Worm (Caenorhabditis elegans) whole organism, young adult: ENCODE measurements around the gene C25H3.15.

Experiments
- B0019.2 ChIP-seq: fragments of 200-800 bp; sonication (Bioruptor generic); conservative IDR thresholded peaks from 2 replicates; pipeline ENCODE4 v1.3.6; 2022; ENCODE audit warnings: missing genetic modification reagents, missing genetic modification characterization, missing compliant biosample characterization
- B0261.1 ChIP-seq: sonication (generic microtip); optimal IDR thresholded peaks from 2 replicates; lab custom pipeline; 2016; ENCODE audit warnings: mild to moderate bottlenecking, missing genetic modification characterization, moderate library complexity, missing compliant biosample characterization
- C17E4.6 ChIP-seq: fragments of 200-800 bp; sonication (Bioruptor generic); IDR thresholded peaks from 2 replicates; pipeline ENCODE4 v1.3.6; 2022; ENCODE audit warnings: missing genetic modification reagents, missing genetic modification characterization, missing compliant biosample characterization
- F10E7.11 ChIP-seq: sonication (generic microtip); optimal IDR thresholded peaks from 2 replicates; lab custom pipeline; 2017; ENCODE audit warnings: mild to moderate bottlenecking, missing genetic modification characterization, moderate library complexity, missing compliant biosample characterization
- F23B12.7 ChIP-seq: sonication (generic microtip); optimal IDR thresholded peaks from 2 replicates; lab custom pipeline; 2017; ENCODE audit warnings: missing genetic modification characterization, mild to moderate bottlenecking, missing compliant biosample characterization, antibody characterized with exemption, moderate library complexity; ENCODE audit not compliant: insufficient read depth
- F37B4.10 ChIP-seq: fragments of 200-800 bp; sonication (Bioruptor generic); IDR thresholded peaks from 2 replicates; pipeline ENCODE4 v1.3.6; 2022; ENCODE audit warnings: missing genetic modification characterization, missing compliant biosample characterization
- F39B2.1 ChIP-seq: fragments of 200-800 bp; sonication (Bioruptor generic); IDR thresholded peaks from 2 replicates; pipeline ENCODE4 v1.3.6; 2022; ENCODE audit warnings: missing genetic modification reagents, missing genetic modification characterization, missing compliant biosample characterization
- F52B5.7 ChIP-seq: sonication (generic microtip); optimal IDR thresholded peaks from 2 replicates; lab custom pipeline; 2016; ENCODE audit warnings: mild to moderate bottlenecking, missing genetic modification characterization, missing compliant biosample characterization
- F57A8.1 ChIP-seq: fragments of 200-800 bp; sonication (Bioruptor generic); optimal IDR thresholded peaks from 2 replicates; lab custom pipeline; 2018; ENCODE audit warnings: mild to moderate bottlenecking, missing genetic modification characterization, moderate library complexity, missing compliant biosample characterization
- Y53G8AR.9 ChIP-seq: fragments of 200-800 bp; sonication (Bioruptor generic); conservative IDR thresholded peaks from 2 replicates; pipeline ENCODE4 v1.3.6; 2022; ENCODE audit warnings: missing genetic modification reagents, missing genetic modification characterization, missing compliant biosample characterization
- Y67H2A.10 ChIP-seq: fragments of 200-800 bp; sonication (Bioruptor generic); conservative IDR thresholded peaks from 2 replicates; pipeline ENCODE4 v1.3.6; 2022; ENCODE audit warnings: missing genetic modification reagents, missing genetic modification characterization, missing compliant biosample characterization
- aptf-2 ChIP-seq: fragments of 200-800 bp; sonication (Bioruptor generic); conservative IDR thresholded peaks from 2 replicates; pipeline ENCODE4 v1.3.6; 2022; ENCODE audit warnings: missing genetic modification reagents, missing genetic modification characterization, missing compliant biosample characterization
- bed-2 ChIP-seq: fragments of 200-800 bp; sonication (Bioruptor generic); IDR thresholded peaks from 2 replicates; pipeline ENCODE4 v1.3.6; 2022; ENCODE audit warnings: missing genetic modification reagents, missing genetic modification characterization, missing compliant biosample characterization
- ccch-3 ChIP-seq: fragments of 200-800 bp; sonication (Bioruptor generic); optimal IDR thresholded peaks from 2 replicates; lab custom pipeline; 2018; ENCODE audit warnings: mild to moderate bottlenecking, missing genetic modification characterization, missing compliant biosample characterization
- ceh-100 ChIP-seq: fragments of 200-800 bp; sonication (Bioruptor generic); IDR thresholded peaks from 2 replicates; pipeline ENCODE4 v1.3.6; 2022; ENCODE audit warnings: missing genetic modification reagents, missing genetic modification characterization, missing compliant biosample characterization
- ceh-40 ChIP-seq: fragments of 200-800 bp; sonication (Bioruptor generic); IDR thresholded peaks from 2 replicates; pipeline ENCODE4 v1.3.6; 2022; ENCODE audit warnings: missing genetic modification characterization, missing compliant biosample characterization
- die-1 ChIP-seq: sonication (generic microtip); optimal IDR thresholded peaks from 2 replicates; lab custom pipeline; 2016; ENCODE audit warnings: missing genotype, mild to moderate bottlenecking, missing genetic modification characterization, missing compliant biosample characterization
- egrh-3 ChIP-seq: fragments of 200-800 bp; sonication (Bioruptor generic); IDR thresholded peaks from 2 replicates; pipeline ENCODE4 v1.3.6; 2022; ENCODE audit warnings: missing genetic modification reagents, missing genetic modification characterization, missing compliant biosample characterization
- gei-17 ChIP-seq: fragments of 200-800 bp; sonication (Bioruptor generic); optimal IDR thresholded peaks from 2 replicates; lab custom pipeline; 2018; ENCODE audit warnings: mild to moderate bottlenecking, missing genetic modification characterization, missing compliant biosample characterization
- him-1 ChIP-seq: sonication (generic microtip); optimal IDR thresholded peaks from 2 replicates; lab custom pipeline; 2016; ENCODE audit warnings: missing genotype, missing genetic modification reagents, missing genetic modification characterization, missing compliant biosample characterization
- hlh-12 ChIP-seq: sonication (generic microtip); optimal IDR thresholded peaks from 2 replicates; lab custom pipeline; 2016; ENCODE audit warnings: missing genetic modification characterization, missing compliant biosample characterization
- lin-26 ChIP-seq: fragments of 200-800 bp; sonication (Bioruptor generic); IDR thresholded peaks from 2 replicates; pipeline ENCODE4 v1.3.6; 2022; ENCODE audit warnings: missing genetic modification reagents, missing genetic modification characterization, missing compliant biosample characterization
- lin-40 ChIP-seq: sonication (generic microtip); optimal IDR thresholded peaks from 2 replicates; lab custom pipeline; 2016; ENCODE audit warnings: missing genetic modification characterization, mild to moderate bottlenecking, missing compliant biosample characterization, missing genotype, missing genetic modification reagents
- madf-6 ChIP-seq: fragments of 200-800 bp; sonication (Bioruptor generic); IDR thresholded peaks from 2 replicates; pipeline ENCODE4 v1.3.6; 2022; ENCODE audit warnings: missing genetic modification reagents, missing genetic modification characterization, missing compliant biosample characterization
- nfyb-1 ChIP-seq: fragments of 200-800 bp; sonication (Bioruptor generic); IDR thresholded peaks from 2 replicates; pipeline ENCODE4 v1.3.6; 2022; ENCODE audit warnings: missing genetic modification reagents, missing genetic modification characterization, missing compliant biosample characterization
- nhr-27 ChIP-seq: fragments of 200-800 bp; sonication (Bioruptor generic); optimal IDR thresholded peaks from 2 replicates; lab custom pipeline; 2018; ENCODE audit warnings: mild to moderate bottlenecking, missing genetic modification characterization, moderate library complexity, missing compliant biosample characterization
- rec-8 ChIP-seq, 2 experiments: sonication (generic microtip); optimal IDR thresholded peaks; 2 replicates each; lab custom pipeline; 2016; ENCODE audit warnings: mild to moderate bottlenecking in 2 of 2, missing genetic modification characterization in 2 of 2, missing genetic modification reagents in 2 of 2, missing genotype in 2 of 2, missing biosample characterization in 1 of 2, missing compliant biosample characterization in 1 of 2, moderate library complexity in 1 of 2
- rpc-1 ChIP-seq, 2 experiments: fragments of 150-350 bp in 1 of 2; sonication (generic microtip) in 1 of 2; optimal IDR thresholded peaks; 2 replicates each; lab custom pipeline; 2014 to 2018; ENCODE audit warnings: missing biosample characterization in 1 of 2, missing genetic modification characterization in 1 of 2, missing genetic modification reagents in 1 of 2, missing genotype in 1 of 2
- sdz-38 ChIP-seq: sonication (generic microtip); optimal IDR thresholded peaks from 2 replicates; lab custom pipeline; 2016; ENCODE audit warnings: missing genotype, missing genetic modification characterization, missing compliant biosample characterization
- tbp1 ChIP-seq: fragments of 200-800 bp; sonication (Bioruptor generic); optimal IDR thresholded peaks from 2 replicates; lab custom pipeline; 2018; ENCODE audit warnings: mild to moderate bottlenecking, missing genetic modification characterization, missing compliant biosample characterization
- tbx-9 ChIP-seq: sonication (generic microtip); optimal IDR thresholded peaks from 2 replicates; lab custom pipeline; 2016; ENCODE audit warnings: borderline replicate concordance, missing genetic modification characterization, inconsistent platforms, missing compliant biosample characterization
- unc-130 ChIP-seq: sonication (generic microtip); optimal IDR thresholded peaks from 2 replicates; lab custom pipeline; 2016; ENCODE audit warnings: missing genetic modification reagents, missing genetic modification characterization, missing compliant biosample characterization
- zfh-2 ChIP-seq: fragments of 200-800 bp; sonication (Bioruptor generic); conservative IDR thresholded peaks from 2 replicates; pipeline ENCODE4 v1.3.6; 2022; ENCODE audit warnings: missing genetic modification reagents, missing genetic modification characterization, missing compliant biosample characterization
- ztf-22 ChIP-seq: fragments of 200-800 bp; sonication (Bioruptor generic); optimal IDR thresholded peaks from 2 replicates; lab custom pipeline; 2018; ENCODE audit warnings: mild to moderate bottlenecking, missing genetic modification characterization, moderate library complexity, missing compliant biosample characterization
- ztf-28 ChIP-seq: fragments of 200-800 bp; sonication (Bioruptor generic); IDR thresholded peaks from 2 replicates; pipeline ENCODE4 v1.3.6; 2022; ENCODE audit warnings: missing genetic modification reagents, missing genetic modification characterization, missing compliant biosample characterization

Gene C25H3.15

DNA sequence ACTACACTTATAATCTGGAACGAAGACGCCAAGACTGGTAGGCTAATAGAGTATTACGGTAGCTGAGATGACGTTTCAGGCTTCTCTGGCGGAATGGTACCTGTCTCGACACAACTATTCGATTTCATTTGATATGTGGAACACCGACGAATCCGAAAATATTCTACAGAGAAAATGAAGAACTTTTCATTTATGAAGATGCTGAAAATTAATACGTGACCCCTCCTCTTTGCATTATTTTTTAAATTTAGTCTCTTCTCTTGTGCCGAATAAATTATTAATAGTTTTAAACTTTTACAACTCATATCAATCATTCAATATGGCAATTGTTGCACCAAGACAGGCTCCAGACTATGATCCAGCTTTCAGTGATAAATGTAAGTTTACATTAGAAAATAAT, 862 bp downstream of the C25H3.15 start, which contains the start of gene C25H3.16:
Gene C25H3.16 (plus strand): TSS at position 301 of the 400 bp plus-strand sequence.
- TF ChIP-seq rec-8 (tag; optimal IDR thresholded peaks at IDR 0.05; lab: Kevin White, UChicago) (no peak), unc-130 (GFP tag; lab: Kevin White, UChicago) (no peak), ztf-28 (GFP tag; lab: Robert Waterston, UW) (no peak), him-1 (peak; percentile 74), B0019.2 (GFP tag; lab: Robert Waterston, UW) (no peak), C17E4.6 (GFP tag; lab: Robert Waterston, UW) (no peak)
- TF ChIP-seq, all 124 proteins: peak for 1

DNA sequence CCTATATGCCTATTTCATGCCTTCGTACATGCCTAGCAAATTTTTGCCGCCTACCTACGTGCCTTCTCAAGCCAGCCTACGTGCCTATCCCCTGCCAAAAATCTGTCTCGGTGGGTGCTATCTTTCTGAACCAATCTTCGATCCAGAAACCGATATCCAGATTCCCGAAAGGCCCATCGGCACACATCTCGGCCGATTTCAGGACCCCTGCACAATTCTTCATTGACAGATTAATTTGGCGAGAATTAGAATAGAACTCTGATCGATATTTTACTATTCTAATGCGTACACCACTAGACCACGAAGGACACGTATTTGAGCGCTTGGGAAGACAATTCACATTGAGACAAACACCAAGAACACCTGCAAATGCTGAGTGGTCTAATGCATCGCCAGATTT, 2.4 kb downstream of the C25H3.15 start:
- TF ChIP-seq lin-40 (tag; lab: Kevin White, UChicago) = no peak
- TF ChIP-seq F57A8.1 (GFP tag; lab: Kevin White, UChicago) = no peak
- TF ChIP-seq B0261.1 (tag; lab: Kevin White, UChicago) = peak; percentile 7
- TF ChIP-seq tbx-9 (tag; lab: Kevin White, UChicago) = no peak
- no peak for TF ChIP-seq die-1
- no peak for TF ChIP-seq F39B2.1
- TF ChIP-seq F37B4.10 (GFP tag; lab: Robert Waterston, UW) = no peak
- no peak for TF ChIP-seq him-1
- no peak for TF ChIP-seq ceh-40
- peak; percentile 69 for TF ChIP-seq tbp1 (GFP tag; lab: Kevin White, UChicago)
- TF ChIP-seq Y53G8AR.9 = no peak
- no peak for TF ChIP-seq lin-26 (GFP tag; lab: Robert Waterston, UW)
- no peak for TF ChIP-seq egrh-3 (GFP tag; lab: Robert Waterston, UW)
- TF ChIP-seq bed-2 = no peak
- TF ChIP-seq F52B5.7 (tag; lab: Kevin White, UChicago) = no peak
- TF ChIP-seq rpc-1 (optimal IDR thresholded peaks at IDR 0.05; lab: Kevin White, UChicago) = peak; percentile 20
- TF ChIP-seq rpc-1 (tag; optimal IDR thresholded peaks at IDR 0.05; lab: Kevin White, UChicago) = peak; percentile 62
- no peak for TF ChIP-seq nhr-27 (tag; lab: Kevin White, UChicago)
- TF ChIP-seq, all 124 proteins: peak for 3

DNA sequence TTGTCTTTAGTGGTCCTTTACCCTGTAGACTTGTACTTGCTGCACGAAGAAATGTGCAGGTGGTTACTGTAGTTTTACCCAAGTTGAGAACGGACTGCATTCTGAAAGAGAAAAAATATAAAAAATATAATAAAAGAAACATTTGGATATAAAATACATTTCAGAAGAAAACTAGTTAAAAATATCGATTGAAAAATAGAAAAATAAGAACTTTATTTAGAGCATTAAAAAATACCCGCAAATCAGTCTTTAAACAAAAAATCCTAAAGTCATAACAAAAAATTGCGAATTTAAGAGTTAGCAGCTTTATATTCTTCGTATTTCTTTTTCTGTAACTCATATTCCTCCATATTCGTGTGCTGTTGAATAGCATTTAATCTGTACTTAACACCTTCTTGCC, 3.7 kb downstream of the C25H3.15 start, which contains the start of gene C25H3.7:
Gene C25H3.7 (minus strand): TSS at position 101 of the 400 bp plus-strand sequence.
- TF ChIP-seq lin-40 (tag; lab: Kevin White, UChicago) (no peak), nfyb-1 (GFP tag; lab: Robert Waterston, UW) (no peak), bed-2 (no peak), Y67H2A.10 (no peak), zfh-2 (GFP tag; lab: Robert Waterston, UW) (no peak), ztf-22 (GFP tag; lab: Kevin White, UChicago) (no peak), F39B2.1 (no peak), rpc-1 (optimal IDR thresholded peaks at IDR 0.05; lab: Kevin White, UChicago) (no peak), rpc-1 (tag; optimal IDR thresholded peaks at IDR 0.05; lab: Kevin White, UChicago) (no peak), ceh-100 (GFP tag; lab: Robert Waterston, UW) (no peak), rec-8 (tag; optimal IDR thresholded peaks at IDR 0.05; lab: Kevin White, UChicago) (no peak), hlh-12 (tag; lab: Kevin White, UChicago) (no peak), madf-6 (GFP tag; lab: Robert Waterston, UW) (no peak), aptf-2 (GFP tag; lab: Robert Waterston, UW) (no peak), sdz-38 (tag; lab: Kevin White, UChicago) (no peak), ccch-3 (GFP tag; lab: Kevin White, UChicago) (no peak), F10E7.11 (tag; lab: Kevin White, UChicago) (no peak), F23B12.7 (no peak), gei-17 (GFP tag; lab: Kevin White, UChicago) (no peak)
- TF ChIP-seq, all 124 proteins: peak for 0
